Worm (Caenorhabditis elegans) whole organism, L1 larva: Measurements from ENCODE around the gene T05G5.4.

Source experiments
- C16A3.4 ChIP-seq: fragments of 150-350 bp; optimal IDR thresholded peaks from 2 replicates; lab custom pipeline; 2014; ENCODE audit warnings: missing biosample characterization, missing genetic modification characterization
- C34B4.2 ChIP-seq: sonication (generic microtip); optimal IDR thresholded peaks from 2 replicates; lab custom pipeline; 2017; ENCODE audit warnings: mild to moderate bottlenecking, missing genetic modification characterization, missing compliant biosample characterization
- F16B12.6 ChIP-seq: fragments of 150-350 bp; optimal IDR thresholded peaks from 2 replicates; lab custom pipeline; 2014; ENCODE audit warnings: missing biosample characterization, missing genetic modification characterization
- Y116A8C.19 ChIP-seq: sonication (generic microtip); optimal IDR thresholded peaks from 2 replicates; lab custom pipeline; 2016; ENCODE audit warnings: missing compliant biosample characterization, missing genetic modification characterization, borderline replicate concordance
- aha-1 ChIP-seq: fragments of 150-350 bp; optimal IDR thresholded peaks from 2 replicates; lab custom pipeline; 2014; ENCODE audit warnings: missing biosample characterization, missing genetic modification characterization
- aly-2 ChIP-seq: fragments of 150-350 bp; optimal IDR thresholded peaks from 2 replicates; lab custom pipeline; 2014; ENCODE audit warnings: missing biosample characterization, missing genetic modification characterization
- ama-1 ChIP-seq: fragments of 150-350 bp; optimal IDR thresholded peaks from 2 replicates; lab custom pipeline; 2014
- ceh-63 ChIP-seq: fragments of 200-800 bp; sonication (Bioruptor generic); optimal IDR thresholded peaks from 2 replicates; lab custom pipeline; 2018; ENCODE audit warnings: mild to moderate bottlenecking, missing genetic modification characterization, missing compliant biosample characterization
- ceh-8 ChIP-seq: fragments of 200-800 bp; sonication (Bioruptor generic); optimal IDR thresholded peaks from 2 replicates; lab custom pipeline; 2018; ENCODE audit warnings: mild to moderate bottlenecking, missing genetic modification characterization, moderate library complexity, missing compliant biosample characterization
- ceh-90 ChIP-seq: sonication (generic microtip); optimal IDR thresholded peaks from 2 replicates; lab custom pipeline; 2016; ENCODE audit warnings: missing genetic modification characterization, missing compliant biosample characterization
- ces-1 ChIP-seq: fragments of 150-350 bp; optimal IDR thresholded peaks from 2 replicates; lab custom pipeline; 2014; ENCODE audit warnings: missing biosample characterization, missing genetic modification reagents, missing genetic modification characterization
- dsc-1 ChIP-seq: sonication (generic microtip); optimal IDR thresholded peaks from 2 replicates; lab custom pipeline; 2016; ENCODE audit warnings: mild to moderate bottlenecking, missing genetic modification characterization, missing compliant biosample characterization
- efl-1 ChIP-seq, 4 experiments: fragments of 150-350 bp; optimal IDR thresholded peaks in 3 of 4; peaks in 1 of 4; 1 replicate in 1 of 4; 2 replicates in 3 of 4; lab custom pipeline; 2014; ENCODE audit warnings: missing biosample characterization in 2 of 4, missing genetic modification characterization in 2 of 4, missing genetic modification reagents in 2 of 4
- egl-13 ChIP-seq: sonication (generic microtip); optimal IDR thresholded peaks from 2 replicates; lab custom pipeline; 2016; ENCODE audit warnings: missing genotype, missing genetic modification reagents, missing genetic modification characterization, missing compliant biosample characterization
- egl-27 ChIP-seq, 2 experiments: fragments of 150-350 bp in 1 of 2; sonication (generic microtip); optimal IDR thresholded peaks; 3 replicates each; lab custom pipeline; 2017 to 2018; ENCODE audit warnings: missing biosample characterization in 2 of 2, missing genetic modification characterization in 2 of 2, missing genetic modification reagents in 2 of 2
- elt-2 ChIP-seq: sonication (generic microtip); optimal IDR thresholded peaks from 2 replicates; lab custom pipeline; 2016; ENCODE audit warnings: missing genetic modification characterization, mild to moderate bottlenecking, inconsistent platforms, missing compliant biosample characterization, missing genetic modification reagents
- ets-5 ChIP-seq: fragments of 200-800 bp; sonication (Bioruptor generic); IDR thresholded peaks from 2 replicates; pipeline ENCODE4 v1.3.6; 2022; ENCODE audit warnings: missing genetic modification characterization, missing compliant biosample characterization
- fkh-10 ChIP-seq: sonication (generic microtip); optimal IDR thresholded peaks from 2 replicates; lab custom pipeline; 2017; ENCODE audit warnings: missing biosample characterization, missing genetic modification reagents, missing genetic modification characterization
- fkh-4 ChIP-seq: sonication (generic microtip); optimal IDR thresholded peaks from 2 replicates; lab custom pipeline; 2016; ENCODE audit warnings: missing compliant biosample characterization, missing genetic modification characterization, borderline replicate concordance
- fkh-8 ChIP-seq: sonication (generic microtip); optimal IDR thresholded peaks from 2 replicates; lab custom pipeline; 2016; ENCODE audit warnings: mild to moderate bottlenecking, missing genetic modification characterization, missing compliant biosample characterization
- fos-1 ChIP-seq: fragments of 150-350 bp; optimal IDR thresholded peaks from 2 replicates; lab custom pipeline; 2014; ENCODE audit warnings: missing biosample characterization, missing genetic modification characterization
- grh-1 ChIP-seq: fragments of 200-800 bp; sonication (Bioruptor generic); IDR thresholded peaks from 2 replicates; pipeline ENCODE4 v1.3.6; 2022; ENCODE audit warnings: missing genetic modification reagents, missing genetic modification characterization, missing compliant biosample characterization
- hlh-4 ChIP-seq: sonication (generic microtip); optimal IDR thresholded peaks from 2 replicates; lab custom pipeline; 2016; ENCODE audit warnings: mild to moderate bottlenecking, missing genetic modification characterization, missing compliant biosample characterization
- irx-1 ChIP-seq: sonication (generic microtip); optimal IDR thresholded peaks from 2 replicates; lab custom pipeline; 2016; ENCODE audit warnings: missing genetic modification characterization, missing compliant biosample characterization
- isw-1 ChIP-seq: fragments of 200-800 bp; sonication (Bioruptor generic); IDR thresholded peaks from 2 replicates; pipeline ENCODE4 v1.3.6; 2022; ENCODE audit warnings: missing genetic modification characterization, missing compliant biosample characterization
- jun-1 ChIP-seq: fragments of 150-350 bp; optimal IDR thresholded peaks from 2 replicates; lab custom pipeline; 2014; ENCODE audit warnings: missing biosample characterization, missing genetic modification reagents, missing genetic modification characterization
- lsy-2 ChIP-seq, 2 experiments: fragments of 150-350 bp; optimal IDR thresholded peaks; 2 replicates each; lab custom pipeline; 2014; ENCODE audit warnings: missing biosample characterization in 2 of 2, missing genetic modification characterization in 2 of 2
- mef-2 ChIP-seq: fragments of 150-350 bp; optimal IDR thresholded peaks from 2 replicates; lab custom pipeline; 2014; ENCODE audit warnings: missing biosample characterization, missing genetic modification characterization
- mep-1 ChIP-seq: fragments of 150-350 bp; optimal IDR thresholded peaks from 2 replicates; lab custom pipeline; 2014; ENCODE audit warnings: missing biosample characterization, missing genetic modification characterization
- nhr-47 ChIP-seq: sonication (generic microtip); optimal IDR thresholded peaks from 2 replicates; lab custom pipeline; 2016; ENCODE audit warnings: mild to moderate bottlenecking, missing genetic modification characterization, moderate library complexity, missing compliant biosample characterization
- nhr-71 ChIP-seq: sonication (generic microtip); optimal IDR thresholded peaks from 2 replicates; lab custom pipeline; 2016; ENCODE audit warnings: mild to moderate bottlenecking, missing genetic modification characterization, moderate library complexity, missing compliant biosample characterization
- nhr-76 ChIP-seq: sonication (generic microtip); optimal IDR thresholded peaks from 2 replicates; lab custom pipeline; 2017; ENCODE audit warnings: missing biosample characterization, missing genetic modification characterization
- nhr-77 ChIP-seq: fragments of 150-350 bp; optimal IDR thresholded peaks from 2 replicates; lab custom pipeline; 2014; ENCODE audit warnings: missing biosample characterization, missing genetic modification characterization
- nhr-85 ChIP-seq: sonication (generic microtip); peaks from one replicate; lab custom pipeline; 2016; ENCODE audit warnings: missing genetic modification characterization, inconsistent platforms, missing compliant biosample characterization
- pag-3 ChIP-seq: sonication (generic microtip); optimal IDR thresholded peaks from 2 replicates; lab custom pipeline; 2017; ENCODE audit warnings: missing genetic modification characterization, mild to moderate bottlenecking, missing compliant biosample characterization, antibody characterized with exemption, borderline replicate concordance; ENCODE audit not compliant: insufficient read depth
- pqm-1 ChIP-seq: sonication (generic microtip); optimal IDR thresholded peaks from 3 replicates; lab custom pipeline; 2017; ENCODE audit warnings: missing biosample characterization, missing genetic modification characterization
- rnt-1 ChIP-seq: sonication (generic microtip); optimal IDR thresholded peaks from 2 replicates; lab custom pipeline; 2016; ENCODE audit warnings: mild to moderate bottlenecking, missing genetic modification characterization, moderate library complexity, missing compliant biosample characterization
- snpc-4 ChIP-seq: fragments of 150-350 bp; optimal IDR thresholded peaks from 2 replicates; lab custom pipeline; 2014; ENCODE audit warnings: missing biosample characterization, missing genetic modification characterization
- snu-23 ChIP-seq: sonication (generic microtip); optimal IDR thresholded peaks from 2 replicates; lab custom pipeline; 2016; ENCODE audit warnings: missing genetic modification characterization, missing compliant biosample characterization
- sup-37 ChIP-seq: fragments of 200-800 bp; sonication (Bioruptor generic); optimal IDR thresholded peaks from 2 replicates; lab custom pipeline; 2018; ENCODE audit warnings: mild to moderate bottlenecking, missing genetic modification characterization, missing compliant biosample characterization
- unc-130 ChIP-seq: fragments of 150-350 bp; optimal IDR thresholded peaks from 2 replicates; lab custom pipeline; 2017; ENCODE audit warnings: missing biosample characterization, missing genetic modification characterization, inconsistent platforms
- unc-30 ChIP-seq: sonication (generic microtip); optimal IDR thresholded peaks from 2 replicates; lab custom pipeline; 2017; ENCODE audit warnings: missing biosample characterization, missing genetic modification characterization
- unc-62 ChIP-seq: fragments of 150-350 bp; optimal IDR thresholded peaks from 2 replicates; lab custom pipeline; 2014; ENCODE audit warnings: missing biosample characterization, missing genetic modification reagents, missing genetic modification characterization
- vab-15 ChIP-seq: sonication (generic microtip); optimal IDR thresholded peaks from 2 replicates; lab custom pipeline; 2017; ENCODE audit warnings: missing genotype, mild to moderate bottlenecking, missing genetic modification characterization, missing compliant biosample characterization
- zip-4 ChIP-seq: fragments of 200-800 bp; sonication (Bioruptor generic); optimal IDR thresholded peaks from 2 replicates; lab custom pipeline; 2018; ENCODE audit warnings: mild to moderate bottlenecking, missing genetic modification characterization, moderate library complexity, missing compliant biosample characterization
- ztf-4 ChIP-seq: fragments of 150-350 bp; optimal IDR thresholded peaks from 2 replicates; lab custom pipeline; 2014; ENCODE audit warnings: missing biosample characterization, missing genetic modification characterization

Gene T05G5.4

DNA sequence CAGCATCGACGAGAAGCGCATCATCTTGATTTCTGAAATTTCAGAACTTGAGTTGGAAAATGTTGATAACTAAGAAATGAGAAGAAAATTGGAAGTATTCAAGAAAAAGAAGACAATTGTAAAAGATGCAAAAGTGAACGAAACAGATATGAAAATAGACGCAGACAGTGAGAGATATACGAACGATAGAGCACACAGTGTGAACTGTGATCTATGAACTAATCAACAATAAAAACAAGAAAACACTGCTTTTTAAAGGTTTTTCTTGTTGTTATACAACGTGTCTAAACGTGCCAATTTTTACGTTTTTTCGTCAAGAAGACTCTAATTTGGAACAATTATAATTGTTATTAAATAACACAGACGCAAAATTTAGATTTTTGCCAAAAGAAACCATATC is 4.1 kb downstream of the T05G5.4 start, which contains the start of gene ech-6 (continued):
- TF ChIP-seq C16A3.4 (tag; lab: Kevin White, UChicago) (no peak), jun-1 (tag; lab: Kevin White, UChicago) (no peak), grh-1 (GFP tag; lab: Robert Waterston, UW) (no peak), ceh-90 (tag; lab: Kevin White, UChicago) (no peak), ceh-8 (GFP tag; lab: Kevin White, UChicago) (no peak), nhr-85 (peak; percentile 42), sup-37 (GFP tag; lab: Kevin White, UChicago) (no peak), nhr-71 (tag; lab: Kevin White, UChicago) (peak; percentile 87), snpc-4 (no peak), egl-13 (no peak), snu-23 (peak; percentile 72), rnt-1 (no peak), ceh-63 (GFP tag; lab: Kevin White, UChicago) (no peak), unc-130 (no peak), F16B12.6 (tag; lab: Kevin White, UChicago) (no peak)

ce11 chrIII:9757414-9757813 is 8.7 kb downstream of the T05G5.4 start, which contains the start of gene vps-53:
TSS of gene vps-53 (minus strand) at chrIII:9757514.
- TF ChIP-seq snpc-4 (no peak), pqm-1 (tag; lab: Kevin White, UChicago) (no peak), dsc-1 (no peak), isw-1 (GFP tag; lab: Robert Waterston, UW) (no peak), ztf-4 (no peak), fkh-4 (tag; lab: Kevin White, UChicago) (no peak), aly-2 (tag; lab: Kevin White, UChicago) (no peak), fkh-10 (GFP tag; lab: Kevin White, UChicago) (no peak), ces-1 (GFP tag; lab: Kevin White, UChicago) (no peak), ets-5 (GFP tag; lab: Robert Waterston, UW) (no peak), unc-62 (GFP tag; lab: Kevin White, UChicago) (no peak)

ce11 chrIII:9758848-9759247 is 10.1 kb downstream of the T05G5.4 start, which contains the start of gene rmd-1:
TSS of gene rmd-1 (plus strand) at chrIII:9759094.
- no peak for TF ChIP-seq efl-1 (optimal IDR thresholded peaks at IDR 0.05; lab: Kevin White, UChicago)
- TF ChIP-seq efl-1 (GFP tag; optimal IDR thresholded peaks at IDR 0.05 in 1 of 2; lab: Kevin White, UChicago), result no peak
- TF ChIP-seq aly-2 (tag; lab: Kevin White, UChicago), result no peak
- no peak for TF ChIP-seq elt-2 (tag; lab: Kevin White, UChicago)
- no peak for TF ChIP-seq unc-130
- TF ChIP-seq unc-30 (tag; lab: Kevin White, UChicago), result no peak
- TF ChIP-seq Y116A8C.19 (tag; lab: Kevin White, UChicago), result no peak
- TF ChIP-seq vab-15, result no peak
- no peak for TF ChIP-seq irx-1
- TF ChIP-seq egl-13, result no peak
- TF ChIP-seq nhr-47 (tag; lab: Kevin White, UChicago), result no peak
- no peak for TF ChIP-seq pag-3
- no peak for TF ChIP-seq hlh-4
- no peak for TF ChIP-seq zip-4 (GFP tag; lab: Kevin White, UChicago)

DNA sequence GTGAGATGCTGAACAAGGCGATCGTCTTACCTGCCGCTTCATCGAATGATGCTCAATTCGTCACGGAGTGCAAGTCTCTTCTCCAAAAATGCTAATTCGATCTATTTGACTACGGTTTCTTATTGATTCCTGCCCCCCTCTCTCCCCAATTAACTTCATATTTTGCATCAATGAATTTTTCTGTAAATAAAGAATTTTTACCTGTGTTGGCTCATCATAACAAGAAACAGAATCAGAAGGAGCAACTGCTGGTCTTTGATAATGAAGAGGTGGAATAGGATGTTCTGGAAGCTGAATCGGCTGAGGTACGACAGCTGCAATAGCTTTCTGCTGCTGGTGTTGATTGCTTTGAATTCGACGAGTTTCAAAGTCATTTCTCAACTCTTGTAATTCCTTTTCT is 11.4 kb downstream of the T05G5.4 start:
- TF ChIP-seq egl-27 (tag; optimal IDR thresholded peaks at IDR 0.05; lab: Kevin White, UChicago) (no peak), pag-3 (no peak), nhr-76 (tag; lab: Kevin White, UChicago) (no peak), fkh-8 (tag; lab: Kevin White, UChicago) (no peak), irx-1 (no peak), mef-2 (tag; lab: Kevin White, UChicago) (no peak), grh-1 (GFP tag; lab: Robert Waterston, UW) (no peak), nhr-77 (tag; lab: Kevin White, UChicago) (no peak), nhr-71 (tag; lab: Kevin White, UChicago) (no peak), C16A3.4 (tag; lab: Kevin White, UChicago) (no peak), ama-1 (no peak), fkh-4 (tag; lab: Kevin White, UChicago) (no peak), efl-1 (optimal IDR thresholded peaks at IDR 0.05; lab: Kevin White, UChicago) (no peak), efl-1 (GFP tag; optimal IDR thresholded peaks at IDR 0.05 in 1 of 2; lab: Kevin White, UChicago) (no peak), fos-1 (tag; lab: Kevin White, UChicago) (no peak), lsy-2 (tag; optimal IDR thresholded peaks at IDR 0.05; lab: Kevin White, UChicago) (no peak), C34B4.2 (no peak), unc-30 (tag; lab: Kevin White, UChicago) (no peak), mep-1 (tag; lab: Kevin White, UChicago) (no peak), aha-1 (tag; lab: Kevin White, UChicago) (no peak)
